Worm (Caenorhabditis elegans) whole organism, L4/young adult: ENCODE measurements around the gene clp-9.

ENCODE experiments used
- W03F9.2 ChIP-seq: fragments of 150-350 bp; optimal IDR thresholded peaks from 2 replicates; lab custom pipeline; 2014; ENCODE audit warnings: missing biosample characterization, missing genetic modification characterization
- dao-5 ChIP-seq: sonication (generic microtip); optimal IDR thresholded peaks from 2 replicates; lab custom pipeline; 2016; ENCODE audit warnings: missing genotype, missing genetic modification characterization, moderate library complexity, missing compliant biosample characterization
- him-1 ChIP-seq: sonication (generic microtip); optimal IDR thresholded peaks from 2 replicates; lab custom pipeline; 2016; ENCODE audit warnings: missing genotype, missing genetic modification reagents, missing genetic modification characterization, missing compliant biosample characterization

DNA sequence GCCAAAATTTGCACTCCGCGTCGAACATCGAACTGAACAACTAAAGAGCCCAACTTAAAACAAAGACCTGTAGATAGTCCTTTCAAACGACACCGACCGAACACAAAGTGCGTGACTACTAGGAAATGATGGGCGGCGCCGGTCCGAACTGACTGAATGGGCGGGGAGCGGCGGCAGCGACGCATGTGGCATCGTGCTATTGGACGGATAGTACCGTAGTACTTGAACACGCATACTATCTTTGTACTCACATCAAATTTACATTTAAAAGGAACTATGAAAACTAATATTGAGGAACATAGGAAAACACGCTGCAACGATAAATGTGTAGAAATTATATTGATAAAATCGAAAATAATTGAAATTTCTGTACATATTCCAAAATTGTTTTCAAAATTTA lies 25.4 kb downstream of the clp-9 start:
- TF ChIP-seq W03F9.2 (tag; lab: Kevin White, UChicago) (no peak), dao-5 (tag; lab: Kevin White, UChicago) (no peak), him-1 (tag; lab: Kevin White, UChicago) (no peak)
